Worm (Caenorhabditis elegans) whole organism, early embryonic: ENCODE results near the gene ZC449.2.

Experiments used
- ama-1 ChIP-seq: fragments of 150-350 bp; optimal IDR thresholded peaks from 2 replicates; lab custom pipeline; 2014
- sea-1 ChIP-seq: fragments of 200-800 bp; sonication (Bioruptor generic); conservative IDR thresholded peaks from 2 replicates; pipeline ENCODE4 v1.3.6; 2022; ENCODE audit warnings: missing genetic modification characterization, missing compliant biosample characterization

DNA sequence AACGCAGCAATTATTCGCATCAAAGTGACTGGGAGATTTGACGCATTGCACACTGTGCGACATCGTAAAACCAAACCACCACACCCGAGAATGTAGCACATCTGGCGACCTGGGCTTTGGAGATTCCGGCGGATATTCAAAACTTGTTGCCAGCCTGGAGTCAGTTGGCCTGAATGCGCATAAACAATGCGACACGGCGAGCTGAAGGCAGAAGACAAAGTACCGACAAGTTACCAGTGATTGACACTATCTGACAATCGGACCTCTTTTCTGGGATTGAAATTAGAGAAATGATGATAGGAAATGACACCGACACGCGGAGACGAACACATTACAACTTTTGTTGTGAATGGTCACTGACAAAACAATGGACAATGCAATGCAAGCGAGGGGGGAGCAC is 17.7 kb downstream of the ZC449.2 start:
- TF ChIP-seq ama-1 (lab: Kevin White, UChicago) (no peak), sea-1 (no peak)
